Worm (Caenorhabditis elegans) whole organism, midembryonic: ENCODE results near the gene acn-1.

ENCODE experiments used
- T22C8.4 ChIP-seq: fragments of 200-800 bp; sonication (Bioruptor generic); IDR thresholded peaks from 2 replicates; pipeline ENCODE4 v1.3.6; 2022; ENCODE audit warnings: missing genetic modification characterization, missing compliant biosample characterization
- cog-1 ChIP-seq: sonication (generic microtip); optimal IDR thresholded peaks from 2 replicates; lab custom pipeline; 2016; ENCODE audit warnings: missing genetic modification characterization, missing compliant biosample characterization
- flt-1 ChIP-seq: fragments of 200-800 bp; sonication (Bioruptor generic); IDR thresholded peaks from 2 replicates; pipeline ENCODE4 v1.3.6; 2022; ENCODE audit warnings: missing genetic modification characterization, missing compliant biosample characterization
- klf-2 ChIP-seq: fragments of 200-800 bp; sonication (Bioruptor generic); conservative IDR thresholded peaks from 2 replicates; pipeline ENCODE4 v1.3.6; 2022; ENCODE audit warnings: missing genetic modification reagents, missing genetic modification characterization, missing compliant biosample characterization
- med-1 ChIP-seq: sonication (generic microtip); optimal IDR thresholded peaks from 2 replicates; lab custom pipeline; 2017; ENCODE audit warnings: missing genetic modification characterization, mild to moderate bottlenecking, missing compliant biosample characterization, antibody characterized with exemption, missing genetic modification reagents; ENCODE audit not compliant: insufficient read depth
- ref-1 ChIP-seq: fragments of 200-800 bp; sonication (Bioruptor generic); conservative IDR thresholded peaks from 2 replicates; pipeline ENCODE4 v1.3.6; 2022; ENCODE audit warnings: missing genetic modification reagents, missing genetic modification characterization, missing compliant biosample characterization
- tab-1 ChIP-seq: fragments of 200-800 bp; sonication (Bioruptor generic); IDR thresholded peaks from 2 replicates; pipeline ENCODE4 v1.3.6; 2022; ENCODE audit warnings: missing genetic modification characterization, missing compliant biosample characterization
- ztf-23 ChIP-seq: fragments of 200-800 bp; sonication (Bioruptor generic); IDR thresholded peaks from 2 replicates; pipeline ENCODE4 v1.3.6; 2022; ENCODE audit warnings: missing genetic modification reagents, missing genetic modification characterization, missing compliant biosample characterization
- ztf-29 ChIP-seq: fragments of 200-800 bp; sonication (Bioruptor generic); IDR thresholded peaks from 2 replicates; pipeline ENCODE4 v1.3.6; 2022; ENCODE audit warnings: missing genetic modification reagents, missing genetic modification characterization, missing compliant biosample characterization

acn-1 gene

DNA sequence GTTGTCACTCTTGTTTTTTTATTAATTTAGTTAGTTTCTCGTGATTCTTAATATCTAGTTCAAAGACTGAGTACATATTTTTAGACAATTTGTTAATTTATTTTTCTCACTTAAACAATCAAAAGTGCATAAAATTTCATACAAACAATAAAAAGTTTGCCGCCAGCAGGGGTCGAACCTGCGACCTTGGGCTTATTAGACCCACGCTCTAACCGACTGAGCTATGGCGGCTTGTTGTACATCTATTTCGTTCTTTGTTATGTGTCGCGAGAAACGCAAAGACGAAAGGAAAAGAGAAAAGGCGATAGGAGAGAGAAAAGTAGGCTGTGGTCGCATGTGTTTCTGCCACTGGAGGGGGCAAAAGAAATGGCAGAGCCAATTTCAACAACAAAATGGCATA, 11.4 kb downstream of the acn-1 start:
- TF ChIP-seq cog-1 (tag; lab: Kevin White, UChicago) (peak; percentile 99), ref-1 (peak; percentile 90), flt-1 (GFP tag; lab: Robert Waterston, UW) (peak; percentile 97), klf-2 (GFP tag; lab: Robert Waterston, UW) (peak; percentile 96), T22C8.4 (GFP tag; lab: Robert Waterston, UW) (peak; percentile 96), ztf-29 (peak; percentile 99), ztf-23 (GFP tag; lab: Robert Waterston, UW) (peak; percentile 97), tab-1 (GFP tag; lab: Robert Waterston, UW) (peak; percentile 97), med-1 (GFP tag; lab: Kevin White, UChicago) (peak; percentile 82)

DNA sequence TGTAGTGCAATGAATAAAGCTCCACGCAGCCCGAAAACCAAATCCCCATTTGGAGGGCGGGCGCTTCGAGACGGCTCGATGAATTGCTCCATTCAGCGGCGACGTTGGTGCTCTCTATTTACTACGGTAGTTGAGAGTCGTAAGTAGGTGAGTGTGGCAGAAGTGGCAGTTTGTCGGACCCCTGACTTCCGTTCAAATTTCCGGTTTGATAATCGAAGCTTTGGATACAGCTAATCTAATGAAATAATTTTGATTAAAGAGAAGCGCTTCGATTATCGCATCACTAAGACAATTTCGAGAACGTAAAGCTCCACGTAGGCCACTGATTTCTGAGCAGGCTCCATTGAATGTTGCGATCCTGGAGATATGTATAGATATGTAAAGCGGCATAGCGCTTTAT, 12.4 kb downstream of the acn-1 start, which contains the start of gene ets-5:
Gene ets-5 (minus strand): TSS at position 32 of the 400 bp plus-strand sequence.
- TF ChIP-seq ztf-29 = no peak
- TF ChIP-seq ref-1 = no peak
- TF ChIP-seq klf-2 (GFP tag; lab: Robert Waterston, UW) = no peak
- no peak for TF ChIP-seq ztf-23 (GFP tag; lab: Robert Waterston, UW)
- no peak for TF ChIP-seq med-1 (GFP tag; lab: Kevin White, UChicago)

DNA sequence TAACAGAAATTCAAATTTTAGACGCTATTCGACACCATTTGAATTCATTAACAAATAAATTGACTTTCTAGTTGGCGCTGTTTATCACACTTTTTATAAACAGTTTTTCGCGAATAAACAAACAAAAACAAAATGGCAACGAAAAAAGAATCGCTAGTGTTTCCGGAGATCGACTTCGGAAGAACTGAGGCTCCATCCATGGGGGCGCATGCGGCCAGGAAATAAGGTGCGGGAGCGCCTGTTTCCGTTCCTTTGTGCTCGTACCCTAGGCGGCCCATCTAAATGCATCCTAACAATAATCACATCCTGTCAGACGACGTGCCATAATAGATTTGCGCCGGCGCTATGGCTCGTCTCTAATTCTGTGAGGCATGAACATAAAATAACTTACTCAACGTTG, 12.8 kb downstream of the acn-1 start:
- TF ChIP-seq T22C8.4 (GFP tag; lab: Robert Waterston, UW) = no peak
- TF ChIP-seq ref-1 = no peak
- no peak for TF ChIP-seq flt-1 (GFP tag; lab: Robert Waterston, UW)
- TF ChIP-seq cog-1 (tag; lab: Kevin White, UChicago) = no peak
- TF ChIP-seq ztf-29 = no peak

DNA sequence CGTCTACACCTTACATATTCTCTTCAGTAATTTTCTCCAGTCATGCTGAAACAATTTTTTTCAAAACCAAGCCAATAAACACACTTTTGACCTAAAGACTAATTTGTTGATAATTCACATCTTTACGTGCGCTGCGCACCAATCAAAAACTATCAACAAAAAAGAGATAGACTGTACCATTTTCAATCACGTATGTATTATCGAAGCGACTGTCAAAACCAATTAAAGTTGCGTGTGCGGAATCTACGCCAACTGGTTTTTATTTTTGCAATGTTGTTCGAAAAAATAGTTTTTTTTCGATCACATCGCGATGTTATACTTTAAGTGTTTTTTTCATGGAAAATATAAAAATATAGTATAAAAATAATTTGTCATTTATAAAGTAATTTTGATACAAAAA, 17.6 kb downstream of the acn-1 start:
- TF ChIP-seq ztf-29 (no peak), ztf-23 (GFP tag; lab: Robert Waterston, UW) (no peak), cog-1 (tag; lab: Kevin White, UChicago) (no peak), ref-1 (no peak), flt-1 (GFP tag; lab: Robert Waterston, UW) (no peak), T22C8.4 (GFP tag; lab: Robert Waterston, UW) (no peak), tab-1 (GFP tag; lab: Robert Waterston, UW) (no peak), med-1 (GFP tag; lab: Kevin White, UChicago) (no peak), klf-2 (GFP tag; lab: Robert Waterston, UW) (no peak)

DNA sequence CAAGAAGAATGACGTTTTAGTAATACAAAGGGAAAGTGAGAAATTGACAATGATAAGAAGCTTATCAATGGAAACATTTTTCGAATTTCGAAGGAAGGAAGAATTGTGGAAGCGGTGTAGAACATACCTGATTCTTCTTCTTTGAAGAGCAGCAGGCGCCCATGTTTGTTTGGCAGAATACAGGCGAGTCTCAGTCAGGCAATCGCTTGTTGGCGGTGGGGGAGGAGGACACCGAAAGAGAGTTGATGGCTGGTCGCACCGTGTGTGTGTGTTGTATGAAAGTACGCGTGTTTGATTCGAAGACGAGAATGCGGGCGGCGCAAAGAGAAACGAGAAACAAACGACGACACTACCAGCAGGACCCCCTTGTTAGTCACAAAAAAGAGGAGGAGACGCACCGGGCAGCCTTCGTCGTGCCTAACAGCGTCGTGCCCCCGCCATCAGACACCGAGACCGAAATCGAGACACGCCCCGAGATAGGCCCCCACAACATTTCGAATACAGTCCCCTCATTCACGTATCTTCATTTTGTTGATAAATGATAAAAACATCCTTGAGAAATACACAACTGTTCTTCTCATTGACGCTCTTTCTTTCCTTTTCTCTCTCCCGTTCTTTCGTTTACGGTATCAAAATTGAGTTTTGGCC, 19.0 kb downstream of the acn-1 start, which contains the start of gene cal-5:
Gene cal-5 (minus strand): TSS at position 266 of the 648 bp plus-strand sequence.
- 0 out of 2 replicates have a peak, but pooled peaks have one; percentile 17 for TF ChIP-seq ref-1
- no peak for TF ChIP-seq T22C8.4 (GFP tag; lab: Robert Waterston, UW)
- 0 out of 2 replicates have a peak, but pooled peaks have one; percentile 30 for TF ChIP-seq tab-1 (GFP tag; lab: Robert Waterston, UW)
- no peak for TF ChIP-seq ztf-23 (GFP tag; lab: Robert Waterston, UW)
- TF ChIP-seq flt-1 (GFP tag; lab: Robert Waterston, UW) = no peak
- no peak for TF ChIP-seq ztf-29

DNA sequence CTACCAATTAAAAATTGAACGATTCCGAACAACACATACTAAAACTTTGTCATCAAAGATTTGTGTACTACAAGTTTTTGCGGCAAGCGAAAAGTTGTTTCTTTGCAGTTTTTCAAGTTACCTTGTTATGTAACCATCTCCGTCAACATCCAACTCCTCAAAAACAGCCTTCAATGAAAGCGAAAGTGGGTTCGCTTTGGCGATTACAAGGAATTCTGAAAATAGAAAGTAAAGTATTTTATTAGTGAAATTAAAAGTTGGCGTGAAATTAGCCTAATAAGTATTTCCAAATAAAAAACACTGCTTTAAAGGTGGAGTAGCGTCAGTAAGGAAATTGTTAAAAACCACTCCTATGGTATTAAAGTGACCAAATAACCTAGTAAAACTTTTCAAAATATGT, 21.3 kb downstream of the acn-1 start:
- no peak for TF ChIP-seq ref-1
- TF ChIP-seq klf-2 (GFP tag; lab: Robert Waterston, UW) = no peak
- TF ChIP-seq ztf-29 = no peak

DNA sequence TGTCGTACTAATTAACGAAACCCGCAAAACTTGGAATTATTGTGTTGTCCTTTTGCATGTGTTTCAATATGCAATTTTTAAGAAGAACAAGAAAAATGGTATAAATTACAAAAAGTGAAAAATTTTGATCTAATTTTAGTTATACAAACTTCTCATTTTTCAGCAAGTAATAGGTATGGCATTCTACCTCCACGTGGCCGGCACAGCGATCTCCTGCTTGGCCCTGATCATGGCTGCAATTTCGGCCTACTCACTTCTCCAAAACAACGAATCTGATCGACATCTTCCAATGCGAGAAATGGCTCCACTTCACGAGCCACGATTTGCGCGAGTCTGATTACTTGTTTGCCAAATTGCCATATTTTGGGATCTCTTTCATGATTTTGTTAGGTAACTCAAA, 23.0 kb downstream of the acn-1 start:
- no peak for TF ChIP-seq ztf-29
- TF ChIP-seq T22C8.4 (GFP tag; lab: Robert Waterston, UW) = no peak
- TF ChIP-seq ref-1 = no peak
- no peak for TF ChIP-seq flt-1 (GFP tag; lab: Robert Waterston, UW)

DNA sequence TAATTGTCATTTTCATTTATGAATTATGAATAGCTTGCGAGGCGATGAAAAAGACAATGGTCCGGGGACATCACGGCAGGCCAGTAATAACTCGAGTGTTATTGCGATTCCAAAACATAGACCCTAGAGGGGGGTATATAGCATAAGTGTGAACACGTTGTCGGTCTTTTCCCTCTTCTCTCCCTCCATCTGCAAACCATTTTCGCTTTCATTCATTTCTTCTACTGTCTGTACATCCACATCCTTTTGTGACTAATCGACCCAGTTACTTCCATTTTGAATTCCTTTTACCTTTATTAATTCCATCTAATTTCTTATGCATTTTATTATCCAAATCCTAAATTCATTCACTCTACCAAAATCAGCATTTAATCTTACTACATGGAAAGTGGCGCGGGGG, 25.8 kb downstream of the acn-1 start:
- TF ChIP-seq med-1 (GFP tag; lab: Kevin White, UChicago) (no peak), ztf-23 (GFP tag; lab: Robert Waterston, UW) (no peak), cog-1 (tag; lab: Kevin White, UChicago) (peak; percentile 14)

DNA sequence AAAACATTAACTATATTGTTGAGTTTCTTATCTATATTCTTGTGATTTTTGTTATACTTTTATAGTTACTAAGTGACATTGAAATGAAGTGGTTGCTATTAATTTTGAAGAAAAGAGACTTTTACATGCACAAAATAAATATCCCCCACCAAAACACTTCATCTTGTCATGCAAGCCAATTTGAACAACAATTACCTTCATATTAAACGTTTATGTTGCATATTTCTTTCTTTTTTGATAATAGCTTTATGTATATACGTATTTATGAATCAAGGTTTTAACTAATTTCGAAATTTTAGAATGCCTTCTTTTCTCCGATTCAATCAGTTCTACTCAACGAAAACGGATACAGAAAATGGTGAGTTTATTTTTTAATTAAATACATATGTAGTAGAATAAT, 29.1 kb downstream of the acn-1 start, which contains the start of gene clc-7:
Gene clc-7 (plus strand): TSS at position 301 of the 400 bp plus-strand sequence.
- TF ChIP-seq med-1 (GFP tag; lab: Kevin White, UChicago) (no peak), klf-2 (GFP tag; lab: Robert Waterston, UW) (no peak), ztf-23 (GFP tag; lab: Robert Waterston, UW) (no peak), cog-1 (tag; lab: Kevin White, UChicago) (no peak)

DNA sequence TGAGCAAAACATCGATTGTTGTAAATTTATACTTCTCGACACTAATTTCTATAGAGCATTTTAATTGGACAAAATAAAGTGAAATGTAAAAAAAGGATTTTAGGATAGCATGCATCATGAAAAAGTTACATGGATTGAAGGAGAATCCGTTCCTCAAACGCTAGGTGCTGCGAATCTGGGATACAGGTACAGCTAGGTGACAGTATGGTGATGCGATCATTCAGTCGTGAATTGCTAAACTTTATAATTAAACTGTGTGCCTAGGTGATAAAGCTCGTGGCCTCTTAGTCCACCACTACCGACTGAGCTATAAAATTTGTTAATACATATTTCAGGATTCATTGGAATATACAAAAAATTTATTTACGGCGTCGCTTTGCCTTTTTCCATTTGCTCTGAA, 30.3 kb downstream of the acn-1 start:
- TF ChIP-seq ztf-29 = no peak
- TF ChIP-seq flt-1 (GFP tag; lab: Robert Waterston, UW) = no peak
